Fruit fly (Drosophila melanogaster) whole organism, adult: ENCODE results near the gene GluRIIB.
A peak's percentile ranks its signal among the peaks of the same experiment; 100 is the strongest.

Experiments
- CG14711 ChIP-seq: fragments of 200-800 bp; sonication (Bioruptor generic); optimal IDR thresholded peaks from 2 replicates; lab custom pipeline; 2018; ENCODE audit warnings: missing biosample characterization, mild to moderate bottlenecking, missing genetic modification characterization, moderate library complexity
- Crg-1 ChIP-seq: fragments of 200-800 bp; sonication (Bioruptor generic); optimal IDR thresholded peaks from 2 replicates; lab custom pipeline; 2016; ENCODE audit warnings: missing biosample characterization, missing genetic modification characterization
- Mnt ChIP-seq: fragments of 200-800 bp; sonication (Bioruptor generic); optimal IDR thresholded peaks from 2 replicates; lab custom pipeline; 2016; ENCODE audit warnings: missing biosample characterization, mild to moderate bottlenecking, missing genetic modification characterization
- cic ChIP-seq: fragments of 200-800 bp; sonication (Bioruptor generic); optimal IDR thresholded peaks from 2 replicates; lab custom pipeline; 2017; ENCODE audit warnings: missing biosample characterization, mild to moderate bottlenecking, missing genetic modification characterization, moderate library complexity
- cnc ChIP-seq, 2 experiments: fragments of >200 bp; optimal IDR thresholded peaks; 2 replicates each; lab custom pipeline; 2017
- kay ChIP-seq: fragments of 200-800 bp; sonication (Bioruptor generic); peaks from one replicate; lab custom pipeline; 2016; ENCODE audit warnings: missing biosample characterization, missing genetic modification characterization, borderline replicate concordance
- tj ChIP-seq: fragments of 200-800 bp; sonication (Bioruptor generic); optimal IDR thresholded peaks from 3 replicates; lab custom pipeline; 2017; ENCODE audit warnings: missing biosample characterization, mild to moderate bottlenecking, missing genetic modification characterization, moderate library complexity

DNA sequence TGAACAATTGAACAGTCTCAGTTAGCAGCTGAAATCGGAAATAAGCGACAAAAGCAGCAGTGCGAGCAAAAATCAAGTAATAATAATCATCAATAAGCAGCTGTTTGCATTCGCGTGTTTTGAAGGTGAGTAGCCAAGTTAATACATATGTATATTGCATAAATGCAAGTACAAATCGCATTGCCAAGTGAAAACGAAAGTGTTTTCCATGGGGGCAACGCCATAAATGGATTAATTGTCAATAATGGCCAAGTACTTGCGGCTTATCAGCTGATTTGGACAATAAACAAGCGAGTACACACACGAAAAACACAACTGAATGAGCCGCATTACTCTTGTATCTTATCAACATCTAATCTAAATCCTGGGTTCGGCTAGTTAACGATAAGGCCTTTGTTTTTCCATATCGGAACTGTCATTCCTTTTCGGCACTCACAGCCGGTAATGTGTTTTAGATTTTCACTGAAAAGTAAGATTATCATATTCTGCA lies 11.8 kb upstream of the GluRIIB start:
- TF ChIP-seq kay (GFP tag; lab: Kevin White, UChicago): peak; percentile 21
- TF ChIP-seq tj: peak; percentile 80
- no peak for TF ChIP-seq CG14711 (tag; lab: Kevin White, UChicago)
- TF ChIP-seq cnc (optimal IDR thresholded peaks at IDR 0.05; lab: Kevin White, UChicago): no peak
- peak; percentile 0 for TF ChIP-seq Crg-1 (GFP tag; lab: Kevin White, UChicago)
- TF ChIP-seq Mnt (GFP tag; lab: Kevin White, UChicago): peak; percentile 5
- TF ChIP-seq cic (GFP tag; lab: Kevin White, UChicago): peak; percentile 96
